Fruit fly (Drosophila melanogaster) whole organism, adult: ENCODE measurements around the gene glec.

Source experiments
- CG33017 ChIP-seq: fragments of 200-800 bp; sonication (Bioruptor generic); optimal IDR thresholded peaks from 2 replicates; lab custom pipeline; 2018; ENCODE audit warnings: missing biosample characterization, mild to moderate bottlenecking, missing genetic modification characterization, moderate library complexity
- CG7045 ChIP-seq: fragments of 200-800 bp; sonication (Bioruptor generic); optimal IDR thresholded peaks from 2 replicates; lab custom pipeline; 2017; ENCODE audit warnings: missing biosample characterization, mild to moderate bottlenecking, missing genetic modification characterization
- Clk ChIP-seq: fragments of 200-800 bp; sonication (Bioruptor generic); optimal IDR thresholded peaks from 2 replicates; lab custom pipeline; 2017; ENCODE audit warnings: missing biosample characterization, missing genetic modification characterization
- Hr96 ChIP-seq: fragments of 200-800 bp; sonication (Bioruptor generic); optimal IDR thresholded peaks from 2 replicates; lab custom pipeline; 2016; ENCODE audit warnings: missing biosample characterization, missing genetic modification characterization
- cnc ChIP-seq, 2 experiments: fragments of >200 bp; optimal IDR thresholded peaks; 2 replicates each; lab custom pipeline; 2017
- pad ChIP-seq: fragments of 200-800 bp; sonication (Bioruptor generic); optimal IDR thresholded peaks from 3 replicates; lab custom pipeline; 2017; ENCODE audit warnings: missing biosample characterization, missing genetic modification characterization, mild to moderate bottlenecking, moderate library complexity, missing genetic modification reagents
- tj ChIP-seq: fragments of 200-800 bp; sonication (Bioruptor generic); optimal IDR thresholded peaks from 3 replicates; lab custom pipeline; 2017; ENCODE audit warnings: missing biosample characterization, mild to moderate bottlenecking, missing genetic modification characterization, moderate library complexity

- TF ChIP-seq tj (no peak), CG7045 (GFP tag; lab: Kevin White, UChicago) (no peak), pad (GFP tag; lab: Kevin White, UChicago) (no peak), Hr96 (GFP tag; lab: Kevin White, UChicago) (no peak), CG33017 (tag; lab: Kevin White, UChicago) (no peak), Clk (GFP tag; lab: Kevin White, UChicago) (no peak), cnc (optimal IDR thresholded peaks at IDR 0.05; lab: Kevin White, UChicago) (no peak)
Measured at dm6 chr3R:21836614-21837013, 19.5 kb downstream of the glec start.
